Fruit fly (Drosophila melanogaster): ENCODE data around the gene CG11350.

dm6 chr3L:4472768-4473167 lies 9.8 kb upstream of the CG11350 start, which contains the start of gene CG11349:
- TF ChIP-seq CG8478 (optimal IDR thresholded peaks at IDR 0.05) (no peak), CTCF (optimal IDR thresholded peaks at IDR 0.05) (no peak)
